Worm (Caenorhabditis elegans): ENCODE data around the gene pals-17.

DNA sequence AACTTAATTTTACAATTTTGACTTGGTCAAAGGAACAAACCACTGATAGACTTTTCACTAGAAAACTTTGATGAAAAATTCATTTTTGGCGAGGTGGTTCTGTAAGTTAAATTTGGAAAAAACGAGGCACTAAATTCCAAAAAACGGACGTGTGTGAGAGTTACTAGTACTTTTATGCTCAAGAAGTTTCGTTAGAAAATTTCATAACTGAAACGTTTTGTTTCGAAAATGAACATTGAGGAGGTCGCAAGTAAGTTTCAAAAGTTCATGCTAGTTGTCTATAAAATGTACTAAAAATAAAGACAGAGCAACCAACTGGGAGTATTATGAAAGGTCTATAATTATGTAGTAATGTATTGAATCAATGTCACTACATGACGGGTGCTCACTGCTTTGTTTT lies at the start of gene pals-17:
- TF ChIP-seq aly-2 (tag; optimal IDR thresholded peaks at IDR 0.05) = no peak
- no peak for TF ChIP-seq mdl-1 (tag; optimal IDR thresholded peaks at IDR 0.05)
- no peak for TF ChIP-seq ama-1 (optimal IDR thresholded peaks at IDR 0.05)
- no peak for TF ChIP-seq unc-39 (tag; optimal IDR thresholded peaks at IDR 0.05)
- no peak for TF ChIP-seq nhr-28 (tag; optimal IDR thresholded peaks at IDR 0.05)
- TF ChIP-seq ztf-4 (tag; optimal IDR thresholded peaks at IDR 0.05) = no peak
- no peak for TF ChIP-seq tbx-2 (tag; optimal IDR thresholded peaks at IDR 0.05)
- TF ChIP-seq lin-15B (tag; optimal IDR thresholded peaks at IDR 0.05) = no peak
- TF ChIP-seq fos-1 (tag; optimal IDR thresholded peaks at IDR 0.05) = no peak
- no peak for TF ChIP-seq nhr-11 (tag; optimal IDR thresholded peaks at IDR 0.05)
